Fruit fly (Drosophila melanogaster) whole organism, embryonic: Measurements from ENCODE around the gene CstF50.

Experiments used
- B-H1 ChIP-seq: fragments of 200-800 bp; sonication (Bioruptor generic); IDR thresholded peaks from 3 replicates; pipeline ENCODE4 v1.3.6; 2022; ENCODE audit warnings: missing biosample characterization, missing genetic modification characterization
- C15 ChIP-seq: fragments of 200-800 bp; sonication (Bioruptor generic); IDR thresholded peaks from 3 replicates; pipeline ENCODE4 v1.3.6; 2022; ENCODE audit warnings: missing biosample characterization, missing genetic modification characterization
- CG10462 ChIP-seq: fragments of 200-800 bp; sonication (Bioruptor generic); optimal IDR thresholded peaks from 2 replicates; lab custom pipeline; 2016; ENCODE audit warnings: missing biosample characterization, missing genetic modification characterization
- CG10565 ChIP-seq: fragments of 200-800 bp; sonication (Bioruptor generic); optimal IDR thresholded peaks from 3 replicates; lab custom pipeline; 2016; ENCODE audit warnings: missing biosample characterization, mild to moderate bottlenecking, missing genetic modification characterization
- CG11560 ChIP-seq: fragments of 200-800 bp; sonication (Bioruptor generic); IDR thresholded peaks from 3 replicates; pipeline ENCODE4 v1.3.6; 2022; ENCODE audit warnings: missing biosample characterization, missing genetic modification characterization
- CG12104 ChIP-seq: fragments of 200-800 bp; sonication (Bioruptor generic); optimal IDR thresholded peaks from 3 replicates; lab custom pipeline; 2016; ENCODE audit warnings: missing biosample characterization, missing genetic modification characterization
- CG12391 ChIP-seq: fragments of 200-800 bp; sonication (Bioruptor generic); optimal IDR thresholded peaks from 3 replicates; lab custom pipeline; 2018; ENCODE audit warnings: missing biosample characterization, mild to moderate bottlenecking, missing genetic modification characterization, moderate library complexity
- CG13123 ChIP-seq: fragments of 200-800 bp; sonication (Bioruptor generic); optimal IDR thresholded peaks from 2 replicates; lab custom pipeline; 2016; ENCODE audit warnings: missing biosample characterization, missing genetic modification characterization
- CG14667 ChIP-seq: fragments of 200-800 bp; sonication (Bioruptor generic); IDR thresholded peaks from 2 replicates; pipeline ENCODE4 v1.3.6; 2022; ENCODE audit warnings: missing biosample characterization, missing genetic modification characterization
- CG14860 ChIP-seq: fragments of 200-800 bp; sonication (Bioruptor generic); IDR thresholded peaks from 3 replicates; pipeline ENCODE4 v1.3.6; 2022; ENCODE audit warnings: missing biosample characterization, missing genetic modification characterization; ENCODE audit not compliant: partially characterized antibody
- CG15696 ChIP-seq: fragments of 200-800 bp; sonication (Bioruptor generic); optimal IDR thresholded peaks from 2 replicates; lab custom pipeline; 2019; ENCODE audit warnings: missing biosample characterization, mild to moderate bottlenecking, missing genetic modification characterization, moderate library complexity
- CG1647 ChIP-seq: fragments of 200-800 bp; sonication (Bioruptor generic); optimal IDR thresholded peaks from 3 replicates; lab custom pipeline; 2016; ENCODE audit warnings: missing biosample characterization, missing genetic modification characterization
- CG16813 ChIP-seq: fragments of 200-800 bp; sonication (Bioruptor generic); IDR thresholded peaks from 3 replicates; pipeline ENCODE4 v1.3.6; 2022; ENCODE audit warnings: missing biosample characterization, missing genetic modification characterization; ENCODE audit not compliant: partially characterized antibody
- CG17612 ChIP-seq: fragments of 200-800 bp; sonication (Bioruptor generic); IDR thresholded peaks from 2 replicates; pipeline ENCODE4 v1.3.6; 2022; ENCODE audit warnings: missing biosample characterization, missing genetic modification characterization
- CG17802 ChIP-seq: fragments of 200-800 bp; sonication (Bioruptor generic); optimal IDR thresholded peaks from 2 replicates; lab custom pipeline; 2018; ENCODE audit warnings: missing biosample characterization, mild to moderate bottlenecking, missing genetic modification characterization, moderate library complexity
- CG18619 ChIP-seq: fragments of 200-800 bp; sonication (Bioruptor generic); optimal IDR thresholded peaks from 3 replicates; lab custom pipeline; 2017; ENCODE audit warnings: missing biosample characterization, mild to moderate bottlenecking, missing genetic modification characterization
- CG2875 ChIP-seq: fragments of 200-800 bp; sonication (Bioruptor generic); optimal IDR thresholded peaks from 2 replicates; lab custom pipeline; 2017; ENCODE audit warnings: missing biosample characterization, mild to moderate bottlenecking, missing genetic modification characterization, missing genetic modification reagents
- CG3065 ChIP-seq: fragments of 200-800 bp; sonication (Bioruptor generic); optimal IDR thresholded peaks from 2 replicates; lab custom pipeline; 2016; ENCODE audit warnings: missing biosample characterization, missing genetic modification characterization
- CG34224 ChIP-seq: fragments of 200-800 bp; sonication (Bioruptor generic); IDR thresholded peaks from 3 replicates; pipeline ENCODE4 v1.3.6; 2022; ENCODE audit warnings: missing biosample characterization, missing genetic modification characterization; ENCODE audit not compliant: partially characterized antibody
- CG4424 ChIP-seq: fragments of 200-800 bp; sonication (Bioruptor generic); optimal IDR thresholded peaks from 3 replicates; lab custom pipeline; 2016; ENCODE audit warnings: missing biosample characterization, missing genetic modification characterization
- CG4617 ChIP-seq: fragments of 200-800 bp; sonication (Bioruptor generic); optimal IDR thresholded peaks from 3 replicates; lab custom pipeline; 2016; ENCODE audit warnings: missing biosample characterization, missing genetic modification characterization, borderline replicate concordance
- CG5180 ChIP-seq: fragments of 200-800 bp; sonication (Bioruptor generic); optimal IDR thresholded peaks from 3 replicates; lab custom pipeline; 2017; ENCODE audit warnings: missing biosample characterization, missing genetic modification characterization, mild to moderate bottlenecking, moderate library complexity, missing genetic modification reagents
- CG6791 ChIP-seq: fragments of 200-800 bp; sonication (Bioruptor generic); IDR thresholded peaks from 3 replicates; pipeline ENCODE4 v1.3.6; 2022; ENCODE audit warnings: missing biosample characterization, missing genetic modification characterization; ENCODE audit not compliant: partially characterized antibody
- CG7987 ChIP-seq: fragments of 200-800 bp; sonication (Bioruptor generic); optimal IDR thresholded peaks from 2 replicates; lab custom pipeline; 2018; ENCODE audit warnings: missing biosample characterization, mild to moderate bottlenecking, missing genetic modification characterization, moderate library complexity
- CG9932 ChIP-seq: fragments of 200-800 bp; sonication (Bioruptor generic); IDR thresholded peaks from 2 replicates; pipeline ENCODE4 v1.3.6; 2022; ENCODE audit warnings: missing biosample characterization, missing genetic modification characterization
- CoRest ChIP-seq: fragments of 200-800 bp; sonication (Bioruptor generic); optimal IDR thresholded peaks from 3 replicates; lab custom pipeline; 2018; ENCODE audit warnings: missing biosample characterization, mild to moderate bottlenecking, missing genetic modification characterization, moderate library complexity
- Dref ChIP-seq: fragments of 200-800 bp; sonication (Bioruptor generic); IDR thresholded peaks from 2 replicates; pipeline ENCODE4 v1.3.6; 2022; ENCODE audit warnings: missing biosample characterization, missing genetic modification characterization
- MBD-R2 ChIP-seq: fragments of 200-800 bp; sonication (Bioruptor generic); IDR thresholded peaks from 2 replicates; pipeline ENCODE4 v1.3.6; 2022; ENCODE audit warnings: missing biosample characterization, missing genetic modification characterization
- Mes4 ChIP-seq: fragments of 200-800 bp; sonication (Bioruptor generic); optimal IDR thresholded peaks from 2 replicates; lab custom pipeline; 2016; ENCODE audit warnings: missing biosample characterization, missing genetic modification characterization
- Xrp1 ChIP-seq: fragments of 200-800 bp; sonication (Bioruptor generic); IDR thresholded peaks from 2 replicates; pipeline ENCODE4 v1.3.6; 2022; ENCODE audit warnings: missing biosample characterization, missing genetic modification characterization
- abd-A ChIP-seq: fragments of 200-800 bp; sonication (Bioruptor generic); optimal IDR thresholded peaks from 3 replicates; lab custom pipeline; 2019; ENCODE audit warnings: missing biosample characterization, mild to moderate bottlenecking, missing genetic modification characterization, moderate library complexity
- amos ChIP-seq: fragments of 200-800 bp; sonication (Bioruptor generic); IDR thresholded peaks from 2 replicates; pipeline ENCODE4 v1.3.6; 2022; ENCODE audit warnings: missing biosample characterization, missing genetic modification characterization; ENCODE audit not compliant: partially characterized antibody
- ase ChIP-seq: fragments of 200-800 bp; sonication (Bioruptor generic); IDR thresholded peaks from 3 replicates; pipeline ENCODE4 v1.3.6; 2022; ENCODE audit warnings: missing biosample characterization, missing genetic modification characterization
- ato ChIP-seq: fragments of 200-800 bp; sonication (Bioruptor generic); IDR thresholded peaks from 2 replicates; pipeline ENCODE4 v1.3.6; 2022; ENCODE audit warnings: missing biosample characterization, missing genetic modification characterization; ENCODE audit not compliant: partially characterized antibody
- cg ChIP-seq: fragments of 200-800 bp; sonication (Bioruptor generic); optimal IDR thresholded peaks from 3 replicates; lab custom pipeline; 2019; ENCODE audit warnings: missing biosample characterization, mild to moderate bottlenecking, missing genetic modification characterization, moderate library complexity
- da ChIP-seq: fragments of 200-800 bp; sonication (Bioruptor generic); optimal IDR thresholded peaks from 2 replicates; lab custom pipeline; 2016; ENCODE audit warnings: missing biosample characterization, missing genetic modification characterization
- ems ChIP-seq: fragments of 200-800 bp; sonication (Bioruptor generic); optimal IDR thresholded peaks from 3 replicates; lab custom pipeline; 2016; ENCODE audit warnings: missing biosample characterization, missing genetic modification characterization
- klu ChIP-seq: fragments of 200-800 bp; sonication (Bioruptor generic); IDR thresholded peaks from 2 replicates; pipeline ENCODE4 v1.3.6; 2022; ENCODE audit warnings: missing biosample characterization, missing genetic modification characterization
- lov ChIP-seq, 2 experiments: fragments of 200-800 bp in 1 of 2; fragments of >200 bp in 1 of 2; sonication (Bioruptor generic) in 1 of 2; IDR thresholded peaks in 1 of 2; optimal IDR thresholded peaks in 1 of 2; 2 replicates in 1 of 2; 3 replicates in 1 of 2; pipeline versions ENCODE4 v1.3.6 to Lab custom; 2017 to 2022; ENCODE audit warnings: missing biosample characterization in 1 of 2, missing genetic modification characterization in 1 of 2
- nom ChIP-seq: fragments of 200-800 bp; sonication (Bioruptor generic); optimal IDR thresholded peaks from 2 replicates; lab custom pipeline; 2017; ENCODE audit warnings: missing biosample characterization, missing genetic modification characterization, mild to moderate bottlenecking, moderate library complexity, missing genetic modification reagents
- peb ChIP-seq: fragments of 200-800 bp; sonication (Bioruptor generic); IDR thresholded peaks from 2 replicates; pipeline ENCODE4 v1.3.6; 2022; ENCODE audit warnings: missing biosample characterization, missing genetic modification characterization
- pfk ChIP-seq: fragments of 200-800 bp; sonication (Bioruptor generic); optimal IDR thresholded peaks from 2 replicates; lab custom pipeline; 2018; ENCODE audit warnings: missing biosample characterization, mild to moderate bottlenecking, missing genetic modification characterization, moderate library complexity
- ranshi ChIP-seq: fragments of 200-800 bp; sonication (Bioruptor generic); IDR thresholded peaks from 2 replicates; pipeline ENCODE4 v1.3.6; 2022; ENCODE audit warnings: missing biosample characterization, missing genetic modification characterization
- rib ChIP-seq: fragments of 200-800 bp; sonication (Bioruptor generic); IDR thresholded peaks from 2 replicates; pipeline ENCODE4 v1.3.6; 2022; ENCODE audit warnings: missing biosample characterization, missing genetic modification characterization
- salm ChIP-seq: fragments of 200-800 bp; sonication (Bioruptor generic); optimal IDR thresholded peaks from 2 replicates; lab custom pipeline; 2018; ENCODE audit warnings: missing biosample characterization, mild to moderate bottlenecking, missing genetic modification characterization
- ttk ChIP-seq: fragments of 200-800 bp; sonication (Bioruptor generic); IDR thresholded peaks from 2 replicates; pipeline ENCODE4 v2.1.2; 2022; ENCODE audit warnings: missing biosample characterization, missing genetic modification characterization
- usp ChIP-seq: fragments of >200 bp; optimal IDR thresholded peaks from 2 replicates; lab custom pipeline; 2017; ENCODE audit warnings: missing biosample characterization, missing genetic modification characterization
- vfl ChIP-seq: fragments of 200-800 bp; sonication (Bioruptor generic); optimal IDR thresholded peaks from 2 replicates; lab custom pipeline; 2016; ENCODE audit warnings: missing biosample characterization, missing genetic modification characterization
- wdn ChIP-seq: fragments of 200-800 bp; sonication (Bioruptor generic); IDR thresholded peaks from 2 replicates; pipeline ENCODE4 v1.3.6; 2022; ENCODE audit warnings: missing biosample characterization, missing genetic modification characterization

The CstF50 gene

DNA sequence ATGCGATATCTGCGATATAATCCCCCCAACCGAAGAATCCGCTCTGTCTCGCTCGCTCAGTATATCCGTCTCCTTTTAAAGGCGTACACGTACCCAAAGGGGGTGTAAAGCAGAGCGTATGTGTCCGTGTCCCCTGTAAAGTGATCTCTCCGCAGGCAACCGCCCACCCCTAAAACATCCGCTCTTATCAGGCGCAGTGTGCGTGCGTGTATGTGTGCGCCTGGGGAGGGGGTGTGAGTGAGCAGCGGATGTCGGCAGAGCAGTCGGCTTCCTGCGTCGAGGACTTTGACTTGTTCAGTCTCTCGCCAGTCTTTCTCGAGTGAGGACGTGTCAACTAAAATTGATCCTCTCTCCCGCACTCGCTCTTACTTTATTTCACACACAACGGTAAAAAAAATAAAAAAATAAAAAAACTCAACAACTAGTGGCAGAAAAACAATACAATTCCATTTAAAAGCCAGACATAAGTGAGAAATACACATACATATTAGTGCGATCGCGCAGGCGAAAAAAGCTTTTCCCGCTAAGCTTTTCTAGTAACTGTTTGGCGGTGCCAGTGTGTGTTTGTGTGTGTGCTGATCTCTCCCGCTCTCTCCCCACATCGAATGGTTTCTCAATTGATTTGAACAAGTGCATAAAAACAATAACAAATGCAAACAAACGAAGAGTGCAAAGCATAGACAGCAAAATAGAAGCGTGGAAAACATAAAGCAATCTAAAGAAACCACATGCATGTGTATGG is 11.1 kb downstream of the CstF50 start (continued):
- TF ChIP-seq pfk (GFP tag; lab: Kevin White, UChicago): peak; percentile 10
- TF ChIP-seq CG34224 (GFP tag; lab: Robert Waterston, UW): no peak
- TF ChIP-seq CG4617 (GFP tag; lab: Kevin White, UChicago): no peak
- no peak for TF ChIP-seq CG7987 (GFP tag; lab: Kevin White, UChicago)
- TF ChIP-seq ato (GFP tag; lab: Robert Waterston, UW): no peak
- TF ChIP-seq CG17802 (tag; lab: Kevin White, UChicago): no peak
- TF ChIP-seq CG13123 (GFP tag; lab: Kevin White, UChicago): no peak
- TF ChIP-seq B-H1: no peak
- TF ChIP-seq CG1647 (GFP tag; lab: Kevin White, UChicago): no peak
- peak; percentile 37; the same call in 1 of the 2 replicates for TF ChIP-seq rib (GFP tag; lab: Robert Waterston, UW)
- peak; percentile 9 for TF ChIP-seq CG10462 (GFP tag; lab: Kevin White, UChicago)
- TF ChIP-seq CG12391 (tag; lab: Kevin White, UChicago): no peak
- no peak for TF ChIP-seq peb (GFP tag; lab: Robert Waterston, UW)
- no peak for TF ChIP-seq CG10565
- no peak for TF ChIP-seq CG14860 (GFP tag; lab: Robert Waterston, UW)
- no peak for TF ChIP-seq lov (optimal IDR thresholded peaks at IDR 0.05; lab: Kevin White, UChicago)
- TF ChIP-seq lov (GFP tag; IDR thresholded peaks at IDR 0.05; lab: Robert Waterston, UW): peak; percentile 32; the same call in 2 of the 3 replicates
- TF ChIP-seq abd-A: no peak
- no peak for TF ChIP-seq Xrp1 (GFP tag; lab: Robert Waterston, UW)
- no peak for TF ChIP-seq Mes4 (GFP tag; lab: Kevin White, UChicago)
- TF ChIP-seq CG15696 (tag; lab: Kevin White, UChicago): no peak
- 0 out of 2 replicates have a peak, but pooled peaks have one; percentile 9 for TF ChIP-seq MBD-R2 (GFP tag; lab: Robert Waterston, UW)
- no peak for TF ChIP-seq CG9932 (GFP tag; lab: Robert Waterston, UW)
- TF ChIP-seq C15 (GFP tag; lab: Robert Waterston, UW): no peak
- TF ChIP-seq CG4424 (GFP tag; lab: Kevin White, UChicago): no peak
- TF ChIP-seq ase: 0 out of 3 replicates have a peak, but pooled peaks have one; percentile 4
- peak; percentile 95 for TF ChIP-seq nom (GFP tag; lab: Kevin White, UChicago)
- no peak for TF ChIP-seq ems
- TF ChIP-seq CG12104: no peak
- TF ChIP-seq ttk (GFP tag; lab: Robert Waterston, UW): peak; percentile 79
- no peak for TF ChIP-seq amos (GFP tag; lab: Robert Waterston, UW)
- no peak for TF ChIP-seq usp
- TF ChIP-seq CoRest: no peak
- TF ChIP-seq klu: no peak
- TF ChIP-seq CG17612 (GFP tag; lab: Robert Waterston, UW): no peak
- TF ChIP-seq salm (tag; lab: Kevin White, UChicago): no peak
- no peak for TF ChIP-seq wdn (GFP tag; lab: Robert Waterston, UW)
- no peak for TF ChIP-seq CG14667 (GFP tag; lab: Robert Waterston, UW)
- TF ChIP-seq cg (GFP tag; lab: Kevin White, UChicago): peak; percentile 75
- TF ChIP-seq da (GFP tag; lab: Kevin White, UChicago): no peak
- no peak for TF ChIP-seq CG3065 (GFP tag; lab: Kevin White, UChicago)
- TF ChIP-seq CG11560 (tag; lab: Robert Waterston, UW): no peak
- no peak for TF ChIP-seq CG18619 (GFP tag; lab: Kevin White, UChicago)
- TF ChIP-seq CG16813 (GFP tag; lab: Robert Waterston, UW): peak; percentile 37; the same call in 2 of the 3 replicates
- no peak for TF ChIP-seq CG5180 (GFP tag; lab: Kevin White, UChicago)
- no peak for TF ChIP-seq CG6791
- TF ChIP-seq ranshi (GFP tag; lab: Robert Waterston, UW): no peak
- no peak for TF ChIP-seq CG2875 (GFP tag; lab: Kevin White, UChicago)
- TF ChIP-seq vfl: no peak
- no peak for TF ChIP-seq Dref
